Worm (Caenorhabditis elegans) whole organism, L4 larva: ENCODE data around the gene C50B6.7.

Source experiments
- R02D3.7 ChIP-seq: fragments of 150-350 bp; sonication (generic microtip); optimal IDR thresholded peaks from 3 replicates; lab custom pipeline; 2014; ENCODE audit warnings: missing biosample characterization, missing genetic modification characterization
- ama-1 ChIP-seq: fragments of 150-350 bp; optimal IDR thresholded peaks from 2 replicates; lab custom pipeline; 2014; ENCODE audit warnings: inconsistent platforms, mixed read lengths
- ces-1 ChIP-seq: fragments of 150-350 bp; sonication (generic microtip); optimal IDR thresholded peaks from 4 replicates; lab custom pipeline; 2014; ENCODE audit warnings: missing biosample characterization, missing genetic modification reagents, missing genetic modification characterization
- nhr-76 ChIP-seq: fragments of 150-350 bp; optimal IDR thresholded peaks from 2 replicates; lab custom pipeline; 2014; ENCODE audit warnings: missing biosample characterization, missing genetic modification characterization

- TF ChIP-seq ces-1 (GFP tag; lab: Kevin White, UChicago): no peak
- no peak for TF ChIP-seq ama-1 (lab: Kevin White, UChicago)
- TF ChIP-seq R02D3.7 (tag; lab: Kevin White, UChicago): no peak
- TF ChIP-seq nhr-76 (tag; lab: Kevin White, UChicago): no peak
Observed at ce11 chrV:13275959-13276358, 48.8 kb downstream of the C50B6.7 start, which contains the start of gene F32F2.4.
